Worm (Caenorhabditis elegans): ENCODE data around the gene trh-1.

trh-1 gene

DNA sequence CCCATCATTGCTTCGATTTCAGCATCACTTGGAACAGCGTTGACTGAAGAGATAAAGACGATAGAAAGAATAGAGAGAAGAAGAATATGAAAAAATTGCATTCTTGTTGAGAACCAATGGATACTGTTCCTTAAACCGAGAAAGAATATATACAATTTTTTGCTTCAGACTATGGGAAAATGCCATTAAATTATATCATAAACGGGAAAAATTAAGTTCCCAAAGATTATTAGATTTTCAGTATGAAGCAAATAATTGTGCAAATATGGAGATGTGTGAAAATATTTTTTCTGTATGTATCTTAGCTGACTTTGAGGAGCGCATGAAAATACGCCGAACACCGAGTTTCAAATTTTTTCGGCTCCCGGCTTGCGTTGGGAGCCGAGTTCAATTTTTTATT lies 39.1 kb downstream of the trh-1 start, which contains the start of gene T02D1.9:
Gene T02D1.9 (minus strand): TSS at position 101 of the 400 bp plus-strand sequence.
- no peak for TF ChIP-seq vab-15 (tag; optimal IDR thresholded peaks at IDR 0.05)
- TF ChIP-seq pax-3 (tag; optimal IDR thresholded peaks at IDR 0.05): no peak
- TF ChIP-seq skn-1 (tag; optimal IDR thresholded peaks at IDR 0.05): no peak
- no peak for TF ChIP-seq nhr-76 (tag; optimal IDR thresholded peaks at IDR 0.05)
- TF ChIP-seq nhr-12 (tag; optimal IDR thresholded peaks at IDR 0.05): no peak
- no peak for TF ChIP-seq nhr-90 (tag; optimal IDR thresholded peaks at IDR 0.05; ENCODE audit: poor library complexity)
- TF ChIP-seq mef-2 (tag; optimal IDR thresholded peaks at IDR 0.05): no peak
- no peak for TF ChIP-seq ces-1 (GFP tag; optimal IDR thresholded peaks at IDR 0.05)
- no peak for TF ChIP-seq snpc-4 (tag; optimal IDR thresholded peaks at IDR 0.05)
- no peak for TF ChIP-seq fkh-4 (tag; optimal IDR thresholded peaks at IDR 0.05; ENCODE audit: borderline replicate concordance)
- no peak for TF ChIP-seq ceh-82 (tag; optimal IDR thresholded peaks at IDR 0.05)
- TF ChIP-seq elt-3 (tag; optimal IDR thresholded peaks at IDR 0.05): no peak
- no peak for TF ChIP-seq ztf-4 (tag; optimal IDR thresholded peaks at IDR 0.05)

DNA sequence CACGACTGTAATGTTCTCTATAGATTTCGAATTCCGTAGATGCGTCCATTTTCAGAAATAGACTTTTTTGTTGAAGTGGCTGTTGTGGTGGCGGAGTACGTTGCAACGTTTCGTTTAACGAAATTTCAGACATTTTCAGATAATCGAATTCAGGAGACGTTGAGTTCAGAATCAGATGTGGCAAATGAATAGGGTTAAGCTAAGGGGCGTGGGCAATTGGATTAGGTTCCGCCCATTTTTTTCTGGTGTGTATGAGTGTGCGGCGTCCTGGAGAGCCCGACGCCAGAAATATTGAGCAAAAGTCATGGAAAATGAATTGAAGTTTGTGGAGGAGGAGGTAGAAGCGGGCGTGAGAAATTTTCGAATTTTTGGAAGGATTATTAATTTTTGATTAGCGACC lies 45.0 kb downstream of the trh-1 start:
- TF ChIP-seq nhr-71 (tag; optimal IDR thresholded peaks at IDR 0.05) (no peak), vab-15 (tag; optimal IDR thresholded peaks at IDR 0.05) (no peak), unc-86 (tag; optimal IDR thresholded peaks at IDR 0.05) (no peak), mef-2 (tag; optimal IDR thresholded peaks at IDR 0.05) (no peak), ces-1 (GFP tag; optimal IDR thresholded peaks at IDR 0.05) (no peak), tlp-1 (tag; optimal IDR thresholded peaks at IDR 0.05) (no peak), fos-1 (tag; optimal IDR thresholded peaks at IDR 0.05) (no peak), pqm-1 (tag; optimal IDR thresholded peaks at IDR 0.05) (no peak), zip-4 (GFP tag; optimal IDR thresholded peaks at IDR 0.05) (no peak), rnt-1 (tag; optimal IDR thresholded peaks at IDR 0.05) (no peak), mdl-1 (tag; optimal IDR thresholded peaks at IDR 0.05) (no peak), pag-3 (tag; optimal IDR thresholded peaks at IDR 0.05; ENCODE audit: borderline replicate concordance, insufficient read depth) (no peak), lin-35 (GFP tag; optimal IDR thresholded peaks at IDR 0.05) (no peak)

DNA sequence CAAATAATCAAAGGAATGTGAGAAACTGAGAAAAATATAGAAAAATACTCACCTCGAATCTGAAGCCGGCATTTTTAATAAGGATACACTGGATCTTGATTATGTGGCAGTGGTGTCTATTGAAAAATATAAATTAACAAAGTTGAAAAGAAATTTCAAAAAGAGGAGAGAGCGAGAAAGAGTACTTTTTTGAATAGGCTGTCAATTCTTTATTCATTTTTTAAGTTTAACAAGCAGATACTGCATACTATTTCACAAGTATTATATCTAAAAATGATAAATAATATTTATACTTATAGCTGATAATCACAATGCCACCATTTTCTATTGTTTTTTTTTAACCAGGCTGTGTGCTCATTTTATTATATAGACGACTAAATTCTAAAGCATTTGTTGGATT lies 49.3 kb downstream of the trh-1 start, which contains the start of gene npr-26:
Gene npr-26 (minus strand): TSS at position 101 of the 400 bp plus-strand sequence.
- TF ChIP-seq fos-1 (tag; optimal IDR thresholded peaks at IDR 0.05): no peak
- no peak for TF ChIP-seq Y116A8C.19 (tag; optimal IDR thresholded peaks at IDR 0.05; ENCODE audit: borderline replicate concordance)
- TF ChIP-seq vab-15 (tag; optimal IDR thresholded peaks at IDR 0.05): no peak
- no peak for TF ChIP-seq hlh-4 (tag; optimal IDR thresholded peaks at IDR 0.05)
- TF ChIP-seq jun-1 (tag; optimal IDR thresholded peaks at IDR 0.05): no peak
- TF ChIP-seq pag-3 (tag; optimal IDR thresholded peaks at IDR 0.05; ENCODE audit: borderline replicate concordance, insufficient read depth): no peak
